Worm (Caenorhabditis elegans) whole organism, L1 larva: Measurements from ENCODE around the gene T22B7.3.
A peak's percentile ranks its signal among the peaks of the same experiment; 100 is the strongest.

Experiments used
- F16B12.6 ChIP-seq: fragments of 150-350 bp; optimal IDR thresholded peaks from 2 replicates; lab custom pipeline; 2014; ENCODE audit warnings: missing biosample characterization, missing genetic modification characterization
- Y116A8C.19 ChIP-seq: sonication (generic microtip); optimal IDR thresholded peaks from 2 replicates; lab custom pipeline; 2016; ENCODE audit warnings: missing compliant biosample characterization, missing genetic modification characterization, borderline replicate concordance
- alr-1 ChIP-seq: fragments of 200-800 bp; sonication (Bioruptor generic); optimal IDR thresholded peaks from 2 replicates; lab custom pipeline; 2018; ENCODE audit warnings: borderline replicate concordance, mild to moderate bottlenecking, missing genetic modification characterization, missing compliant biosample characterization
- aly-2 ChIP-seq: fragments of 150-350 bp; optimal IDR thresholded peaks from 2 replicates; lab custom pipeline; 2014; ENCODE audit warnings: missing biosample characterization, missing genetic modification characterization
- ceh-8 ChIP-seq: fragments of 200-800 bp; sonication (Bioruptor generic); optimal IDR thresholded peaks from 2 replicates; lab custom pipeline; 2018; ENCODE audit warnings: mild to moderate bottlenecking, missing genetic modification characterization, moderate library complexity, missing compliant biosample characterization
- ceh-82 ChIP-seq, 3 experiments: fragments of 150-350 bp in 1 of 3; sonication (generic microtip) in 2 of 3; optimal IDR thresholded peaks; 2 replicates each; lab custom pipeline; 2014 to 2017; ENCODE audit warnings: missing biosample characterization in 3 of 3, missing genetic modification characterization in 3 of 3
- efl-1 ChIP-seq, 4 experiments: fragments of 150-350 bp; optimal IDR thresholded peaks in 3 of 4; peaks in 1 of 4; 1 replicate in 1 of 4; 2 replicates in 3 of 4; lab custom pipeline; 2014; ENCODE audit warnings: missing biosample characterization in 2 of 4, missing genetic modification characterization in 2 of 4, missing genetic modification reagents in 2 of 4
- efl-3 ChIP-seq: fragments of 200-800 bp; sonication (Bioruptor generic); optimal IDR thresholded peaks from 2 replicates; lab custom pipeline; 2018; ENCODE audit warnings: mild to moderate bottlenecking, missing genetic modification characterization, missing compliant biosample characterization
- egl-13 ChIP-seq: sonication (generic microtip); optimal IDR thresholded peaks from 2 replicates; lab custom pipeline; 2016; ENCODE audit warnings: missing genotype, missing genetic modification reagents, missing genetic modification characterization, missing compliant biosample characterization
- egl-27 ChIP-seq, 2 experiments: fragments of 150-350 bp in 1 of 2; sonication (generic microtip); optimal IDR thresholded peaks; 3 replicates each; lab custom pipeline; 2017 to 2018; ENCODE audit warnings: missing biosample characterization in 2 of 2, missing genetic modification characterization in 2 of 2, missing genetic modification reagents in 2 of 2
- elt-2 ChIP-seq: sonication (generic microtip); optimal IDR thresholded peaks from 2 replicates; lab custom pipeline; 2016; ENCODE audit warnings: missing genetic modification characterization, mild to moderate bottlenecking, inconsistent platforms, missing compliant biosample characterization, missing genetic modification reagents
- ets-5 ChIP-seq: fragments of 200-800 bp; sonication (Bioruptor generic); IDR thresholded peaks from 2 replicates; pipeline ENCODE4 v1.3.6; 2022; ENCODE audit warnings: missing genetic modification characterization, missing compliant biosample characterization
- fkh-10 ChIP-seq: sonication (generic microtip); optimal IDR thresholded peaks from 2 replicates; lab custom pipeline; 2017; ENCODE audit warnings: missing biosample characterization, missing genetic modification reagents, missing genetic modification characterization
- fkh-8 ChIP-seq: sonication (generic microtip); optimal IDR thresholded peaks from 2 replicates; lab custom pipeline; 2016; ENCODE audit warnings: mild to moderate bottlenecking, missing genetic modification characterization, missing compliant biosample characterization
- hlh-17 ChIP-seq: fragments of 200-800 bp; sonication (Bioruptor generic); optimal IDR thresholded peaks from 2 replicates; lab custom pipeline; 2018; ENCODE audit warnings: missing genetic modification characterization, mild to moderate bottlenecking, missing compliant biosample characterization, moderate library complexity, borderline replicate concordance
- hpl-2 ChIP-seq: fragments of 150-350 bp; optimal IDR thresholded peaks from 2 replicates; lab custom pipeline; 2014; ENCODE audit warnings: missing biosample characterization, missing genetic modification reagents, missing genetic modification characterization
- irx-1 ChIP-seq: sonication (generic microtip); optimal IDR thresholded peaks from 2 replicates; lab custom pipeline; 2016; ENCODE audit warnings: missing genetic modification characterization, missing compliant biosample characterization
- isw-1 ChIP-seq: fragments of 200-800 bp; sonication (Bioruptor generic); IDR thresholded peaks from 2 replicates; pipeline ENCODE4 v1.3.6; 2022; ENCODE audit warnings: missing genetic modification characterization, missing compliant biosample characterization
- jun-1 ChIP-seq: fragments of 150-350 bp; optimal IDR thresholded peaks from 2 replicates; lab custom pipeline; 2014; ENCODE audit warnings: missing biosample characterization, missing genetic modification reagents, missing genetic modification characterization
- lin-13 ChIP-seq: fragments of 150-350 bp; optimal IDR thresholded peaks from 2 replicates; lab custom pipeline; 2014; ENCODE audit warnings: missing biosample characterization, missing genetic modification reagents, missing genetic modification characterization
- lin-14 ChIP-seq: fragments of 200-800 bp; sonication (Bioruptor generic); optimal IDR thresholded peaks from 2 replicates; lab custom pipeline; 2018; ENCODE audit warnings: mild to moderate bottlenecking, missing genetic modification characterization, moderate library complexity, missing compliant biosample characterization
- lin-15B ChIP-seq: fragments of 150-350 bp; sonication (generic microtip); optimal IDR thresholded peaks from 3 replicates; lab custom pipeline; 2014; ENCODE audit warnings: missing biosample characterization, missing genetic modification characterization
- lin-35 ChIP-seq, 2 experiments: fragments of 150-350 bp; optimal IDR thresholded peaks; 2 replicates each; lab custom pipeline; 2014; ENCODE audit warnings: missing biosample characterization in 2 of 2, missing genetic modification characterization in 2 of 2, missing genetic modification reagents in 2 of 2
- lin-39 ChIP-seq: fragments of 150-350 bp; optimal IDR thresholded peaks from 2 replicates; lab custom pipeline; 2014; ENCODE audit warnings: missing biosample characterization, missing genetic modification reagents, missing genetic modification characterization
- lir-3 ChIP-seq: sonication (generic microtip); optimal IDR thresholded peaks from 2 replicates; lab custom pipeline; 2016; ENCODE audit warnings: mild to moderate bottlenecking, missing genetic modification characterization, moderate library complexity, missing compliant biosample characterization; ENCODE audit not compliant: poor library complexity
- mab-9 ChIP-seq: fragments of 200-800 bp; sonication (Bioruptor generic); IDR thresholded peaks from 2 replicates; pipeline ENCODE4 v1.3.6; 2022; ENCODE audit warnings: missing genetic modification reagents, missing genetic modification characterization, missing compliant biosample characterization
- mdl-1 ChIP-seq, 2 experiments: fragments of 150-350 bp; optimal IDR thresholded peaks; 2 replicates each; lab custom pipeline; 2014 to 2017; ENCODE audit warnings: missing biosample characterization in 2 of 2, missing genetic modification characterization in 2 of 2, inconsistent platforms in 1 of 2
- nhr-12 ChIP-seq: sonication (generic microtip); optimal IDR thresholded peaks from 2 replicates; lab custom pipeline; 2017; ENCODE audit warnings: missing biosample characterization, missing genetic modification characterization
- nhr-19 ChIP-seq: fragments of 200-800 bp; sonication (Bioruptor generic); conservative IDR thresholded peaks from 2 replicates; pipeline ENCODE4 v1.3.6; 2022; ENCODE audit warnings: missing genetic modification characterization, missing compliant biosample characterization
- nhr-28 ChIP-seq: fragments of 150-350 bp; optimal IDR thresholded peaks from 2 replicates; lab custom pipeline; 2014; ENCODE audit warnings: missing biosample characterization, missing genetic modification characterization
- nhr-71 ChIP-seq: sonication (generic microtip); optimal IDR thresholded peaks from 2 replicates; lab custom pipeline; 2016; ENCODE audit warnings: mild to moderate bottlenecking, missing genetic modification characterization, moderate library complexity, missing compliant biosample characterization
- nhr-76 ChIP-seq: sonication (generic microtip); optimal IDR thresholded peaks from 2 replicates; lab custom pipeline; 2017; ENCODE audit warnings: missing biosample characterization, missing genetic modification characterization
- nhr-84 ChIP-seq: sonication (generic microtip); optimal IDR thresholded peaks from 2 replicates; lab custom pipeline; 2017; ENCODE audit warnings: missing biosample characterization, missing genetic modification characterization
- pag-3 ChIP-seq: sonication (generic microtip); optimal IDR thresholded peaks from 2 replicates; lab custom pipeline; 2017; ENCODE audit warnings: missing genetic modification characterization, mild to moderate bottlenecking, missing compliant biosample characterization, antibody characterized with exemption, borderline replicate concordance; ENCODE audit not compliant: insufficient read depth
- pax-3 ChIP-seq: fragments of 200-800 bp; sonication (Bioruptor generic); optimal IDR thresholded peaks from 2 replicates; lab custom pipeline; 2018; ENCODE audit warnings: mild to moderate bottlenecking, missing genetic modification characterization, moderate library complexity, missing compliant biosample characterization
- pqm-1 ChIP-seq: sonication (generic microtip); optimal IDR thresholded peaks from 3 replicates; lab custom pipeline; 2017; ENCODE audit warnings: missing biosample characterization, missing genetic modification characterization
- snpc-4 ChIP-seq: fragments of 150-350 bp; optimal IDR thresholded peaks from 2 replicates; lab custom pipeline; 2014; ENCODE audit warnings: missing biosample characterization, missing genetic modification characterization
- snu-23 ChIP-seq: sonication (generic microtip); optimal IDR thresholded peaks from 2 replicates; lab custom pipeline; 2016; ENCODE audit warnings: missing genetic modification characterization, missing compliant biosample characterization
- sox-4 ChIP-seq: sonication (generic microtip); optimal IDR thresholded peaks from 2 replicates; lab custom pipeline; 2016; ENCODE audit warnings: missing genetic modification characterization, missing compliant biosample characterization
- sptf-1 ChIP-seq: fragments of 150-350 bp; optimal IDR thresholded peaks from 2 replicates; lab custom pipeline; 2014; ENCODE audit warnings: missing biosample characterization, missing genetic modification characterization
- tbx-2 ChIP-seq: sonication (generic microtip); optimal IDR thresholded peaks from 2 replicates; lab custom pipeline; 2016; ENCODE audit warnings: missing genetic modification characterization, missing compliant biosample characterization
- unc-130 ChIP-seq: fragments of 150-350 bp; optimal IDR thresholded peaks from 2 replicates; lab custom pipeline; 2017; ENCODE audit warnings: missing biosample characterization, missing genetic modification characterization, inconsistent platforms
- unc-30 ChIP-seq: sonication (generic microtip); optimal IDR thresholded peaks from 2 replicates; lab custom pipeline; 2017; ENCODE audit warnings: missing biosample characterization, missing genetic modification characterization
- unc-62 ChIP-seq: fragments of 150-350 bp; optimal IDR thresholded peaks from 2 replicates; lab custom pipeline; 2014; ENCODE audit warnings: missing biosample characterization, missing genetic modification reagents, missing genetic modification characterization
- unc-86 ChIP-seq: sonication (generic microtip); optimal IDR thresholded peaks from 2 replicates; lab custom pipeline; 2016; ENCODE audit warnings: missing genetic modification characterization, missing compliant biosample characterization
- unc-98 ChIP-seq: fragments of 200-800 bp; sonication (Bioruptor generic); IDR thresholded peaks from 2 replicates; pipeline ENCODE4 v1.3.6; 2022; ENCODE audit warnings: missing genetic modification characterization, missing compliant biosample characterization
- xbp-1 ChIP-seq: sonication (generic microtip); optimal IDR thresholded peaks from 2 replicates; lab custom pipeline; 2016; ENCODE audit warnings: missing genetic modification characterization, missing compliant biosample characterization
- zag-1 ChIP-seq: fragments of 150-350 bp; optimal IDR thresholded peaks from 2 replicates; lab custom pipeline; 2014; ENCODE audit warnings: missing biosample characterization, missing genetic modification characterization
- zip-4 ChIP-seq: fragments of 200-800 bp; sonication (Bioruptor generic); optimal IDR thresholded peaks from 2 replicates; lab custom pipeline; 2018; ENCODE audit warnings: mild to moderate bottlenecking, missing genetic modification characterization, moderate library complexity, missing compliant biosample characterization

Gene T22B7.3

ce11 chrX:5695416-5695815, 48.2 kb downstream of the T22B7.3 start:
- no peak for TF ChIP-seq alr-1
- peak in 1 of 2 experiments; percentile 12 for TF ChIP-seq lin-35 (GFP tag; optimal IDR thresholded peaks at IDR 0.05; lab: Kevin White, UChicago)
- TF ChIP-seq efl-1 (optimal IDR thresholded peaks at IDR 0.05; lab: Kevin White, UChicago): no peak
- peak in 1 of 2 experiments; percentile 90 for TF ChIP-seq efl-1 (GFP tag; optimal IDR thresholded peaks at IDR 0.05 in 1 of 2; lab: Kevin White, UChicago)
- no peak for TF ChIP-seq aly-2 (tag; lab: Kevin White, UChicago)
- no peak for TF ChIP-seq lin-14 (GFP tag; lab: Kevin White, UChicago)
- peak; percentile 2 for TF ChIP-seq nhr-71 (tag; lab: Kevin White, UChicago)
- peak; percentile 2 for TF ChIP-seq elt-2
- TF ChIP-seq nhr-28 (tag; lab: Kevin White, UChicago): no peak

ce11 chrX:5696197-5696596, 49.0 kb downstream of the T22B7.3 start:
- no peak for TF ChIP-seq jun-1 (tag; lab: Kevin White, UChicago)
- no peak for TF ChIP-seq fkh-10 (GFP tag; lab: Kevin White, UChicago)
- TF ChIP-seq pag-3 (tag; lab: Kevin White, UChicago): no peak
- TF ChIP-seq nhr-84 (tag; lab: Kevin White, UChicago): no peak
- no peak for TF ChIP-seq efl-3 (GFP tag; lab: Kevin White, UChicago)
- TF ChIP-seq efl-1 (optimal IDR thresholded peaks at IDR 0.05; lab: Kevin White, UChicago): peak in 1 of 2 experiments; percentile 27
- TF ChIP-seq efl-1 (GFP tag; optimal IDR thresholded peaks at IDR 0.05 in 1 of 2; lab: Kevin White, UChicago): peak in 1 of 2 experiments; percentile 93
- no peak for TF ChIP-seq pqm-1 (tag; lab: Kevin White, UChicago)
- TF ChIP-seq lir-3 (tag; lab: Kevin White, UChicago): no peak
- no peak for TF ChIP-seq fkh-8 (tag; lab: Kevin White, UChicago)
- TF ChIP-seq mab-9 (GFP tag; lab: Robert Waterston, UW): no peak
- TF ChIP-seq nhr-71 (tag; lab: Kevin White, UChicago): peak; percentile 78
- TF ChIP-seq sox-4: no peak
- TF ChIP-seq unc-98: no peak
- no peak for TF ChIP-seq lin-39 (tag; lab: Kevin White, UChicago)
- no peak for TF ChIP-seq F16B12.6 (tag; lab: Kevin White, UChicago)
- no peak for TF ChIP-seq zip-4
- TF ChIP-seq nhr-12 (tag; lab: Kevin White, UChicago): no peak
- TF ChIP-seq isw-1 (GFP tag; lab: Robert Waterston, UW): no peak
- no peak for TF ChIP-seq Y116A8C.19 (tag; lab: Kevin White, UChicago)
- TF ChIP-seq zag-1 (tag; lab: Kevin White, UChicago): no peak
- no peak for TF ChIP-seq ets-5 (GFP tag; lab: Robert Waterston, UW)
- peak; percentile 66 for TF ChIP-seq nhr-19 (GFP tag; lab: Robert Waterston, UW)
- peak; percentile 90 for TF ChIP-seq lin-14 (GFP tag; lab: Kevin White, UChicago)
- TF ChIP-seq hpl-2 (GFP tag; lab: Kevin White, UChicago): no peak
- TF ChIP-seq nhr-28 (tag; lab: Kevin White, UChicago): no peak
- no peak for TF ChIP-seq unc-62 (GFP tag; lab: Kevin White, UChicago)
- no peak for TF ChIP-seq ceh-8
- TF ChIP-seq xbp-1 (tag; lab: Kevin White, UChicago): peak; percentile 31
- no peak for TF ChIP-seq unc-86 (tag; lab: Kevin White, UChicago)
- TF ChIP-seq egl-27 (tag; optimal IDR thresholded peaks at IDR 0.05; lab: Kevin White, UChicago): no peak
- TF ChIP-seq mdl-1 (tag; optimal IDR thresholded peaks at IDR 0.05; lab: Kevin White, UChicago): peak in 1 of 2 experiments; percentile 77
- TF ChIP-seq lin-13: no peak
- no peak for TF ChIP-seq sptf-1 (tag; lab: Kevin White, UChicago)
- TF ChIP-seq irx-1: no peak
- TF ChIP-seq egl-13: no peak
- TF ChIP-seq nhr-76 (tag; lab: Kevin White, UChicago): no peak
- TF ChIP-seq elt-2: peak; percentile 81
- peak; percentile 71 for TF ChIP-seq snu-23 (GFP tag; lab: Kevin White, UChicago)
- TF ChIP-seq snpc-4 (tag; lab: Kevin White, UChicago): no peak
- TF ChIP-seq lin-35 (GFP tag; optimal IDR thresholded peaks at IDR 0.05; lab: Kevin White, UChicago): peak in 1 of 2 experiments; percentile 63
- no peak for TF ChIP-seq unc-130
- TF ChIP-seq pax-3 (tag; lab: Kevin White, UChicago): no peak
- no peak for TF ChIP-seq lin-15B (tag; lab: Kevin White, UChicago)
- peak; percentile 60 for TF ChIP-seq tbx-2
- TF ChIP-seq ceh-82 (tag; optimal IDR thresholded peaks at IDR 0.05; lab: Kevin White, UChicago): peak in 1 of 3 experiments; percentile 38
- TF ChIP-seq unc-30 (tag; lab: Kevin White, UChicago): no peak
- TF ChIP-seq hlh-17 (GFP tag; lab: Kevin White, UChicago): no peak
